Worm (Caenorhabditis elegans) whole organism, L2 larva: Measurements from ENCODE around the gene vab-1.

Experiments used
- C34F6.9 ChIP-seq: fragments of 150-350 bp; optimal IDR thresholded peaks from 2 replicates; lab custom pipeline; 2014; ENCODE audit warnings: missing biosample characterization, missing genetic modification characterization
- F13H6.1 ChIP-seq: sonication (generic microtip); optimal IDR thresholded peaks from 2 replicates; lab custom pipeline; 2016; ENCODE audit warnings: missing genetic modification characterization, missing compliant biosample characterization
- Y55F3AM.14 ChIP-seq: fragments of 200-800 bp; sonication (Bioruptor generic); optimal IDR thresholded peaks from 2 replicates; lab custom pipeline; 2018; ENCODE audit warnings: mild to moderate bottlenecking, missing genetic modification characterization, missing compliant biosample characterization
- ZK546.5 ChIP-seq: sonication (generic microtip); optimal IDR thresholded peaks from 2 replicates; lab custom pipeline; 2017; ENCODE audit warnings: missing biosample characterization, missing genetic modification characterization
- aly-2 ChIP-seq: fragments of 150-350 bp; optimal IDR thresholded peaks from 2 replicates; lab custom pipeline; 2014; ENCODE audit warnings: missing biosample characterization, missing genetic modification characterization
- ama-1 ChIP-seq: fragments of 150-350 bp; optimal IDR thresholded peaks from 2 replicates; lab custom pipeline; 2018; ENCODE audit warnings: inconsistent platforms
- blmp-1 ChIP-seq: sonication (generic microtip); optimal IDR thresholded peaks from 2 replicates; lab custom pipeline; 2017; ENCODE audit warnings: missing genetic modification characterization, mild to moderate bottlenecking, missing compliant biosample characterization, antibody characterized with exemption, moderate library complexity; ENCODE audit not compliant: insufficient read depth
- ceh-82 ChIP-seq: fragments of 150-350 bp; optimal IDR thresholded peaks from 2 replicates; lab custom pipeline; 2014; ENCODE audit warnings: missing biosample characterization, missing genetic modification characterization
- crh-2 ChIP-seq: sonication (generic microtip); optimal IDR thresholded peaks from 2 replicates; lab custom pipeline; 2017; ENCODE audit warnings: missing biosample characterization, missing genetic modification characterization
- dmd-4 ChIP-seq: sonication (generic microtip); optimal IDR thresholded peaks from 2 replicates; lab custom pipeline; 2017; ENCODE audit warnings: missing biosample characterization, missing genetic modification characterization
- egl-27 ChIP-seq: sonication (generic microtip); optimal IDR thresholded peaks from 3 replicates; lab custom pipeline; 2017; ENCODE audit warnings: missing biosample characterization, missing genetic modification reagents, missing genetic modification characterization
- elt-1 ChIP-seq: fragments of 150-350 bp; optimal IDR thresholded peaks from 2 replicates; lab custom pipeline; 2014; ENCODE audit warnings: missing biosample characterization, missing genetic modification characterization
- elt-3 ChIP-seq: sonication (generic microtip); optimal IDR thresholded peaks from 2 replicates; lab custom pipeline; 2017; ENCODE audit warnings: missing biosample characterization, missing genetic modification characterization
- gmeb-1 ChIP-seq: fragments of 150-350 bp; optimal IDR thresholded peaks from 2 replicates; lab custom pipeline; 2014; ENCODE audit warnings: missing biosample characterization, missing genetic modification characterization
- lin-39 ChIP-seq: fragments of 150-350 bp; optimal IDR thresholded peaks from 2 replicates; lab custom pipeline; 2014; ENCODE audit warnings: missing biosample characterization, missing genetic modification reagents, missing genetic modification characterization
- lsy-2 ChIP-seq, 2 experiments: fragments of 150-350 bp in 1 of 2; sonication (generic microtip) in 1 of 2; optimal IDR thresholded peaks; 2 replicates each; lab custom pipeline; 2014 to 2017; ENCODE audit warnings: missing biosample characterization in 2 of 2, missing genetic modification characterization in 2 of 2
- nhr-11 ChIP-seq: fragments of 150-350 bp; optimal IDR thresholded peaks from 2 replicates; lab custom pipeline; 2014; ENCODE audit warnings: missing biosample characterization, missing genetic modification characterization
- nhr-12 ChIP-seq: fragments of 150-350 bp; optimal IDR thresholded peaks from 2 replicates; lab custom pipeline; 2014; ENCODE audit warnings: missing biosample characterization, missing genetic modification characterization
- nhr-129 ChIP-seq: fragments of 150-350 bp; optimal IDR thresholded peaks from 2 replicates; lab custom pipeline; 2014; ENCODE audit warnings: missing biosample characterization, missing genetic modification characterization
- nhr-21 ChIP-seq: fragments of 150-350 bp; optimal IDR thresholded peaks from 2 replicates; lab custom pipeline; 2014; ENCODE audit warnings: missing biosample characterization, missing genetic modification characterization
- nhr-237 ChIP-seq: fragments of 150-350 bp; optimal IDR thresholded peaks from 2 replicates; lab custom pipeline; 2014; ENCODE audit warnings: missing biosample characterization, missing genetic modification characterization
- nhr-6 ChIP-seq: fragments of 150-350 bp; optimal IDR thresholded peaks from 2 replicates; lab custom pipeline; 2014; ENCODE audit warnings: missing biosample characterization, missing genetic modification characterization
- nhr-77 ChIP-seq: fragments of 150-350 bp; optimal IDR thresholded peaks from 2 replicates; lab custom pipeline; 2014; ENCODE audit warnings: missing biosample characterization, missing genetic modification characterization
- sma-9 ChIP-seq, 2 experiments: fragments of 150-350 bp in 1 of 2; sonication (generic microtip) in 1 of 2; optimal IDR thresholded peaks; 2 replicates each; lab custom pipeline; 2014 to 2016; ENCODE audit warnings: missing genetic modification characterization in 2 of 2, mild to moderate bottlenecking in 1 of 2, missing biosample characterization in 1 of 2, missing compliant biosample characterization in 1 of 2, missing genetic modification reagents in 1 of 2, moderate library complexity in 1 of 2
- snpc-4 ChIP-seq: fragments of 150-350 bp; optimal IDR thresholded peaks from 2 replicates; lab custom pipeline; 2014; ENCODE audit warnings: missing biosample characterization, missing genetic modification characterization
- unc-39 ChIP-seq: fragments of 150-350 bp; optimal IDR thresholded peaks from 2 replicates; lab custom pipeline; 2014; ENCODE audit warnings: missing biosample characterization, missing genetic modification characterization
- unc-62 ChIP-seq: fragments of 150-350 bp; optimal IDR thresholded peaks from 2 replicates; lab custom pipeline; 2014; ENCODE audit warnings: missing biosample characterization, missing genetic modification reagents, missing genetic modification characterization
- zag-1 ChIP-seq: fragments of 150-350 bp; optimal IDR thresholded peaks from 2 replicates; lab custom pipeline; 2014; ENCODE audit warnings: missing biosample characterization, missing genetic modification characterization
- ztf-1 ChIP-seq: fragments of 200-800 bp; sonication (Bioruptor generic); conservative IDR thresholded peaks from 2 replicates; pipeline ENCODE4 v1.3.6; 2022; ENCODE audit warnings: missing genetic modification characterization, missing compliant biosample characterization
- ztf-11 ChIP-seq: sonication (generic microtip); optimal IDR thresholded peaks from 2 replicates; lab custom pipeline; 2017; ENCODE audit warnings: missing biosample characterization, missing genetic modification characterization
- ztf-4 ChIP-seq: fragments of 150-350 bp; optimal IDR thresholded peaks from 2 replicates; lab custom pipeline; 2014; ENCODE audit warnings: missing biosample characterization, missing genetic modification characterization

The vab-1 gene

DNA sequence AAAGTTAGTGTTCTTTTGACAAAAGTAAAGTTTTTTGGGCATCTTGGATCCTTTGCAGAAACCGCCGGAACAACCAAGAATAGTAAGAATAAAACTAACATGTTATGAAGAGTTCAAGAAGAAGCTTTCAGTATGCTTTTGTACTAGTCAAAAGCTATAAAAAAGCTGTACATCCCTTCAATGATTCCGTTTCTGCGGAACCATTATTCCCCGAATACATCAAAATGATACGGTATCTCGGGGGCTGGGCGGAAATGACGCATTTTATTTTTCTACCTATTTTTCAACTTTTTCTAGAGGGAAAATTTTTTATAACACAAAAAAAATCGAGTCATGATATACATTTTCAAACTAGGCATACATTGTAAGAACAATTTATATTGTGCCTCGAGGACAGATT, 47.9 kb downstream of the vab-1 start, which contains the start of gene clec-138:
Gene clec-138 (minus strand): TSS at position 101 of the 400 bp plus-strand sequence.
- TF ChIP-seq nhr-77 (tag; lab: Kevin White, UChicago) (no peak), nhr-6 (tag; lab: Kevin White, UChicago) (no peak), ama-1 (lab: Kevin White, UChicago) (no peak), unc-39 (no peak), ztf-4 (tag; lab: Kevin White, UChicago) (no peak)

- TF ChIP-seq nhr-77 (tag; lab: Kevin White, UChicago) (no peak), nhr-129 (tag; lab: Kevin White, UChicago) (no peak), blmp-1 (tag; lab: Kevin White, UChicago) (no peak)
These were observed 49.9 kb downstream of the vab-1 start, which contains the start of gene clec-139 for ce11 chrII:4621650-4622049. clec-139 (minus strand) TSS chrII:4621750.

DNA sequence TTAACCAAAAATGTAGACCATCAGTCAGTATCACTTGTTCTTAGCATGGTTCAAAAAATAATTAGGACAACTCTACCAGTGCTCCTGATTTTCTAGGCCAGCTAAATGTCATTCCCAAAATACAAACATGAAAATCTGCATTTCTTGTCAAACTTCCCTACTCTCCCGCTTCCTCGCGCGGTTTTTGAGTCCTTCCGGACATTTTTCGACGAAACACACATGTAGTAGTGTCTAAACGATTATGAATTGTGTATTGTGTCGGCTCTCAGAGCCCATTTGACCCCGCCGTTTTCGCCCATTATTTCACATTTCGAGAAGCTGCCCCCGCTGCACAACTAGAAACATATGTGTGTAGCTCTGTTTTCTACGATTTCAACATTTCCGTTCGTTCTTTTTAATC, 54.8 kb downstream of the vab-1 start, which contains the start of gene F35D11.1:
Gene F35D11.1 (plus strand): TSS at position 301 of the 400 bp plus-strand sequence.
- no peak for TF ChIP-seq ztf-11 (tag; lab: Kevin White, UChicago)
- TF ChIP-seq nhr-12, result no peak
- no peak for TF ChIP-seq zag-1 (tag; lab: Kevin White, UChicago)
- no peak for TF ChIP-seq blmp-1 (tag; lab: Kevin White, UChicago)
- TF ChIP-seq elt-3 (tag; lab: Kevin White, UChicago), result no peak
- no peak for TF ChIP-seq crh-2 (tag; lab: Kevin White, UChicago)
- TF ChIP-seq nhr-129 (tag; lab: Kevin White, UChicago), result no peak
- TF ChIP-seq dmd-4, result no peak
- TF ChIP-seq aly-2 (tag; lab: Kevin White, UChicago), result no peak
- TF ChIP-seq C34F6.9 (tag; lab: Kevin White, UChicago), result no peak
- TF ChIP-seq gmeb-1 (tag; lab: Kevin White, UChicago), result no peak
- no peak for TF ChIP-seq unc-62
- TF ChIP-seq ztf-1 (GFP tag; lab: Robert Waterston, UW), result no peak
- no peak for TF ChIP-seq snpc-4 (tag; lab: Kevin White, UChicago)

ce11 chrII:4631479-4631878, 59.7 kb downstream of the vab-1 start:
- TF ChIP-seq nhr-77 (tag; lab: Kevin White, UChicago), result no peak
- no peak for TF ChIP-seq elt-1 (tag; lab: Kevin White, UChicago)
- no peak for TF ChIP-seq nhr-12
- no peak for TF ChIP-seq ama-1 (lab: Kevin White, UChicago)
- TF ChIP-seq sma-9 (GFP tag; optimal IDR thresholded peaks at IDR 0.05; lab: Kevin White, UChicago), result no peak
- no peak for TF ChIP-seq sma-9 (tag; optimal IDR thresholded peaks at IDR 0.05; lab: Kevin White, UChicago)
- no peak for TF ChIP-seq nhr-237
- no peak for TF ChIP-seq ZK546.5 (tag; lab: Kevin White, UChicago)
- no peak for TF ChIP-seq gmeb-1 (tag; lab: Kevin White, UChicago)
- TF ChIP-seq C34F6.9 (tag; lab: Kevin White, UChicago), result no peak
- TF ChIP-seq zag-1 (tag; lab: Kevin White, UChicago), result no peak
- no peak for TF ChIP-seq nhr-21 (tag; lab: Kevin White, UChicago)
- no peak for TF ChIP-seq unc-62
- no peak for TF ChIP-seq egl-27 (tag; lab: Kevin White, UChicago)

- TF ChIP-seq lin-39 (tag; lab: Kevin White, UChicago), result no peak
- no peak for TF ChIP-seq ceh-82 (tag; lab: Kevin White, UChicago)
- no peak for TF ChIP-seq Y55F3AM.14
- no peak for TF ChIP-seq nhr-6 (tag; lab: Kevin White, UChicago)
- no peak for TF ChIP-seq blmp-1 (tag; lab: Kevin White, UChicago)
- TF ChIP-seq ztf-11 (tag; lab: Kevin White, UChicago), result no peak
- TF ChIP-seq F13H6.1 (tag; lab: Kevin White, UChicago), result no peak
- TF ChIP-seq nhr-11, result no peak
- TF ChIP-seq ztf-1 (GFP tag; lab: Robert Waterston, UW), result no peak
- TF ChIP-seq, all 48 proteins: peak for 0
These were observed 66.4 kb downstream of the vab-1 start, which contains the start of gene che-10 for ce11 chrII:4638241-4638640. che-10 (minus strand) TSS chrII:4638341.

DNA sequence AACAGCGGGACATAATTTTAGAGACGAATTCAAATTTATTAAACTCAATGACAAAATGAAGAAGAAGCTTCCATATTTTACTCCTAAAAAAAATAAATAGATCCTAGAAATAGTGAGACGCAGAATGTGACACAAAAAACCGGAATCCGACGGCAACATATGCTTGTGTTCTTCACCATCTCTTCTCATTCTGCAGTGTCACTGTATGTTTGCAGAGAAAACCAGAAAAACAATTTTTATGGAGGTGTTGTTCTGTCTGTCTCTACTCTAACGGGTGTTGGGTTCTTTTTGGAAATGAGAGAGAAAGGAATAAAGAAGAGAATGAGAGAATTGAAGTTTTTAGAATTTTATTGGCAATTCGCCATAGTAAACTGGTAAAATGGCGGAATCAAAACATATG, 67.1 kb downstream of the vab-1 start:
- TF ChIP-seq lsy-2 (tag; optimal IDR thresholded peaks at IDR 0.05; lab: Kevin White, UChicago), result no peak
- TF ChIP-seq C34F6.9 (tag; lab: Kevin White, UChicago), result no peak
- no peak for TF ChIP-seq egl-27 (tag; lab: Kevin White, UChicago)
